Fruit fly (Drosophila melanogaster): ENCODE measurements around the gene CG6650.

The CG6650 gene

dm6 chr3L:14071621-14072020 lies 40.4 kb downstream of the CG6650 start, which contains the start of gene Pex1 (continued):
- TF ChIP-seq amos (GFP tag; IDR thresholded peaks at IDR 0.05; ENCODE audit: partially characterized antibody) (peak; percentile 89), CG9797 (GFP tag; optimal IDR thresholded peaks at IDR 0.05) (peak; percentile 22), pan (optimal IDR thresholded peaks at IDR 0.05) (no peak), pan (GFP tag; optimal IDR thresholded peaks at IDR 0.05 in 1 of 2, IDR thresholded peaks at IDR 0.05 in 1 of 2) (peak in 1 of 2 experiments; percentile 27), Xrp1 (GFP tag; IDR thresholded peaks at IDR 0.05) (no peak; the same call in 1 of the 2 replicates), row (GFP tag; IDR thresholded peaks at IDR 0.05) (peak; percentile 54; the same call in 1 of the 3 replicates), sisA (GFP tag; IDR thresholded peaks at IDR 0.05) (no peak), Doc3 (GFP tag; IDR thresholded peaks at IDR 0.05; ENCODE audit: partially characterized antibody) (peak; percentile 73), insv (GFP tag; optimal IDR thresholded peaks at IDR 0.05) (peak in 1 of 2 experiments; percentile 43), CG8281 (tag; optimal IDR thresholded peaks at IDR 0.05) (no peak), zen2 (GFP tag; IDR thresholded peaks at IDR 0.05; ENCODE audit: partially characterized antibody) (peak; percentile 69), bbx (GFP tag; IDR thresholded peaks at IDR 0.05; ENCODE audit: partially characterized antibody) (peak; percentile 89), Adf1 (GFP tag; IDR thresholded peaks at IDR 0.05) (no peak), chinmo (GFP tag; IDR thresholded peaks at IDR 0.05; ENCODE audit: partially characterized antibody) (no peak; the same call in 3 of the 4 replicates), ac (GFP tag; optimal IDR thresholded peaks at IDR 0.05) (no peak), Pdp1 (GFP tag; optimal IDR thresholded peaks at IDR 0.05) (peak in 1 of 2 experiments; percentile 98), otp (GFP tag; IDR thresholded peaks at IDR 0.05) (no peak), Sox100B (GFP tag; optimal IDR thresholded peaks at IDR 0.05) (no peak), Opbp (GFP tag; IDR thresholded peaks at IDR 0.05; ENCODE audit: partially characterized antibody) (peak; percentile 92), Ptx1 (GFP tag; IDR thresholded peaks at IDR 0.05) (0 out of 2 replicates have a peak, but pooled peaks have one; percentile 39), so (GFP tag; IDR thresholded peaks at IDR 0.05) (no peak), gcm (GFP tag; optimal IDR thresholded peaks at IDR 0.05) (no peak), esg (GFP tag; conservative IDR thresholded peaks at IDR 0.05) (no peak), knrl (GFP tag; IDR thresholded peaks at IDR 0.05; ENCODE audit: partially characterized antibody) (peak; percentile 78), pzg (GFP tag; optimal IDR thresholded peaks at IDR 0.05) (peak; percentile 69), CG2129 (GFP tag; IDR thresholded peaks at IDR 0.05; ENCODE audit: partially characterized antibody) (peak; percentile 50), Sry-δ (GFP tag; optimal IDR thresholded peaks at IDR 0.05) (peak; percentile 92), Lim3 (GFP tag; IDR thresholded peaks at IDR 0.05) (no peak), Hmx (GFP tag; optimal IDR thresholded peaks at IDR 0.05) (no peak), CG11247 (GFP tag; IDR thresholded peaks at IDR 0.05) (0 out of 2 replicates have a peak, but pooled peaks have one; percentile 9), org-1 (GFP tag; optimal IDR thresholded peaks at IDR 0.05) (no peak), dati (GFP tag; IDR thresholded peaks at IDR 0.05) (no peak), CG1602 (GFP tag; optimal IDR thresholded peaks at IDR 0.05) (no peak), Dp (GFP tag; optimal IDR thresholded peaks at IDR 0.05) (peak; percentile 61), trem (tag; optimal IDR thresholded peaks at IDR 0.05) (peak; percentile 35), CG2712 (tag; optimal IDR thresholded peaks at IDR 0.05) (peak; percentile 35), CG30403 (GFP tag; optimal IDR thresholded peaks at IDR 0.05) (peak; percentile 13), CoRest (tag; optimal IDR thresholded peaks at IDR 0.05) (no peak), danr (GFP tag; IDR thresholded peaks at IDR 0.05) (no peak), bsh (GFP tag; optimal IDR thresholded peaks at IDR 0.05) (no peak), Neu2 (GFP tag; optimal IDR thresholded peaks at IDR 0.05; ENCODE audit: borderline replicate concordance) (no peak), slbo (GFP tag; IDR thresholded peaks at IDR 0.05) (peak; percentile 45; the same call in 1 of the 2 replicates), CG2116 (GFP tag; optimal IDR thresholded peaks at IDR 0.05) (peak; percentile 34), kah (GFP tag; optimal IDR thresholded peaks at IDR 0.05) (peak; percentile 88), sob (GFP tag; IDR thresholded peaks at IDR 0.05) (peak; percentile 56), rib (GFP tag; IDR thresholded peaks at IDR 0.05) (peak; percentile 58), E2f2 (GFP tag; IDR thresholded peaks at IDR 0.05) (peak; percentile 74), Hmr (GFP tag; optimal IDR thresholded peaks at IDR 0.05) (no peak), CG17802 (tag; optimal IDR thresholded peaks at IDR 0.05) (no peak), tin (GFP tag; optimal IDR thresholded peaks at IDR 0.05) (peak; percentile 46)

Measured in whole organism, embryonic.